Worm (Caenorhabditis elegans): ENCODE data around the gene glc-3.

The glc-3 gene

ce11 chrV:5442366-5442765 is 11.1 kb downstream of the glc-3 start:
- TF ChIP-seq cog-1 (tag; optimal IDR thresholded peaks at IDR 0.05) (no peak), tab-1 (GFP tag; IDR thresholded peaks at IDR 0.05) (no peak), klf-2 (GFP tag; conservative IDR thresholded peaks at IDR 0.05) (no peak), T22C8.4 (GFP tag; IDR thresholded peaks at IDR 0.05) (no peak), med-1 (GFP tag; optimal IDR thresholded peaks at IDR 0.05; ENCODE audit: insufficient read depth) (no peak), ztf-23 (GFP tag; IDR thresholded peaks at IDR 0.05) (no peak), ref-1 (GFP tag; conservative IDR thresholded peaks at IDR 0.05) (no peak), flt-1 (GFP tag; IDR thresholded peaks at IDR 0.05) (no peak), ztf-29 (GFP tag; IDR thresholded peaks at IDR 0.05) (no peak)

ce11 chrV:5439068-5439467 is 14.4 kb downstream of the glc-3 start, which contains the start of gene snpc-1.3:
Gene snpc-1.3 (minus strand): TSS chrV:5439168.
- no peak for TF ChIP-seq T22C8.4 (GFP tag; IDR thresholded peaks at IDR 0.05)
- no peak for TF ChIP-seq cog-1 (tag; optimal IDR thresholded peaks at IDR 0.05)
- TF ChIP-seq klf-2 (GFP tag; conservative IDR thresholded peaks at IDR 0.05), result no peak
- no peak for TF ChIP-seq ref-1 (GFP tag; conservative IDR thresholded peaks at IDR 0.05)
- TF ChIP-seq ztf-29 (GFP tag; IDR thresholded peaks at IDR 0.05), result no peak
- TF ChIP-seq med-1 (GFP tag; optimal IDR thresholded peaks at IDR 0.05; ENCODE audit: insufficient read depth), result no peak
- no peak for TF ChIP-seq ztf-23 (GFP tag; IDR thresholded peaks at IDR 0.05)
- TF ChIP-seq flt-1 (GFP tag; IDR thresholded peaks at IDR 0.05), result no peak

ce11 chrV:5433020-5433419 is 20.5 kb downstream of the glc-3 start, which contains the start of gene acl-6:
Gene acl-6 (plus strand): TSS chrV:5433386.
- TF ChIP-seq klf-2 (GFP tag; conservative IDR thresholded peaks at IDR 0.05) (no peak), T22C8.4 (GFP tag; IDR thresholded peaks at IDR 0.05) (no peak), ztf-23 (GFP tag; IDR thresholded peaks at IDR 0.05) (no peak), flt-1 (GFP tag; IDR thresholded peaks at IDR 0.05) (no peak)

- TF ChIP-seq ztf-23 (GFP tag; IDR thresholded peaks at IDR 0.05) (no peak), ztf-29 (GFP tag; IDR thresholded peaks at IDR 0.05) (no peak), klf-2 (GFP tag; conservative IDR thresholded peaks at IDR 0.05) (no peak), med-1 (GFP tag; optimal IDR thresholded peaks at IDR 0.05; ENCODE audit: insufficient read depth) (no peak), flt-1 (GFP tag; IDR thresholded peaks at IDR 0.05) (no peak), ref-1 (GFP tag; conservative IDR thresholded peaks at IDR 0.05) (no peak), tab-1 (GFP tag; IDR thresholded peaks at IDR 0.05) (no peak), cog-1 (tag; optimal IDR thresholded peaks at IDR 0.05) (no peak), T22C8.4 (GFP tag; IDR thresholded peaks at IDR 0.05) (no peak)
These were observed 21.0 kb downstream of the glc-3 start, which contains the start of gene F08F3.8 for ce11 chrV:5432499-5432898. Gene F08F3.8 (minus strand): TSS chrV:5432599.

ce11 chrV:5427860-5428259 is 25.7 kb downstream of the glc-3 start, which contains the start of gene rhr-1:
Gene rhr-1 (plus strand): TSS chrV:5428160.
- TF ChIP-seq med-1 (GFP tag; optimal IDR thresholded peaks at IDR 0.05; ENCODE audit: insufficient read depth), result no peak
- TF ChIP-seq T22C8.4 (GFP tag; IDR thresholded peaks at IDR 0.05), result no peak
- TF ChIP-seq ztf-23 (GFP tag; IDR thresholded peaks at IDR 0.05), result no peak

- no peak for TF ChIP-seq ztf-23 (GFP tag; IDR thresholded peaks at IDR 0.05)
- no peak for TF ChIP-seq T22C8.4 (GFP tag; IDR thresholded peaks at IDR 0.05)
- no peak for TF ChIP-seq tab-1 (GFP tag; IDR thresholded peaks at IDR 0.05)
- TF ChIP-seq flt-1 (GFP tag; IDR thresholded peaks at IDR 0.05), result no peak
- TF ChIP-seq ref-1 (GFP tag; conservative IDR thresholded peaks at IDR 0.05), result no peak
- TF ChIP-seq cog-1 (tag; optimal IDR thresholded peaks at IDR 0.05), result no peak
- TF ChIP-seq klf-2 (GFP tag; conservative IDR thresholded peaks at IDR 0.05), result no peak
- no peak for TF ChIP-seq ztf-29 (GFP tag; IDR thresholded peaks at IDR 0.05)
- TF ChIP-seq med-1 (GFP tag; optimal IDR thresholded peaks at IDR 0.05; ENCODE audit: insufficient read depth), result no peak
These were observed 27.2 kb downstream of the glc-3 start for ce11 chrV:5426337-5426736.

ce11 chrV:5425008-5425407 is 28.5 kb downstream of the glc-3 start:
- TF ChIP-seq tab-1 (GFP tag; IDR thresholded peaks at IDR 0.05) (no peak), ztf-23 (GFP tag; IDR thresholded peaks at IDR 0.05) (no peak), ref-1 (GFP tag; conservative IDR thresholded peaks at IDR 0.05) (no peak), klf-2 (GFP tag; conservative IDR thresholded peaks at IDR 0.05) (no peak), flt-1 (GFP tag; IDR thresholded peaks at IDR 0.05) (no peak), cog-1 (tag; optimal IDR thresholded peaks at IDR 0.05) (no peak), ztf-29 (GFP tag; IDR thresholded peaks at IDR 0.05) (no peak), T22C8.4 (GFP tag; IDR thresholded peaks at IDR 0.05) (no peak)

- TF ChIP-seq ztf-29 (GFP tag; IDR thresholded peaks at IDR 0.05) (no peak), klf-2 (GFP tag; conservative IDR thresholded peaks at IDR 0.05) (no peak), cog-1 (tag; optimal IDR thresholded peaks at IDR 0.05) (no peak), med-1 (GFP tag; optimal IDR thresholded peaks at IDR 0.05; ENCODE audit: insufficient read depth) (no peak), flt-1 (GFP tag; IDR thresholded peaks at IDR 0.05) (no peak), ref-1 (GFP tag; conservative IDR thresholded peaks at IDR 0.05) (no peak), T22C8.4 (GFP tag; IDR thresholded peaks at IDR 0.05) (no peak), ztf-23 (GFP tag; IDR thresholded peaks at IDR 0.05) (no peak), tab-1 (GFP tag; IDR thresholded peaks at IDR 0.05) (no peak)
These were observed 30.4 kb downstream of the glc-3 start, which contains the start of gene cyp-14A5 for ce11 chrV:5423120-5423519. Gene cyp-14A5 (minus strand): TSS chrV:5423282.

ce11 chrV:5419915-5420314 is 33.6 kb downstream of the glc-3 start, which contains the start of gene F08F3.6:
Gene F08F3.6 (minus strand): TSS chrV:5420067.
- no peak for TF ChIP-seq med-1 (GFP tag; optimal IDR thresholded peaks at IDR 0.05; ENCODE audit: insufficient read depth)
- no peak for TF ChIP-seq klf-2 (GFP tag; conservative IDR thresholded peaks at IDR 0.05)
- TF ChIP-seq ztf-29 (GFP tag; IDR thresholded peaks at IDR 0.05), result no peak
- no peak for TF ChIP-seq ztf-23 (GFP tag; IDR thresholded peaks at IDR 0.05)
- TF ChIP-seq tab-1 (GFP tag; IDR thresholded peaks at IDR 0.05), result no peak
- TF ChIP-seq ref-1 (GFP tag; conservative IDR thresholded peaks at IDR 0.05), result no peak
- no peak for TF ChIP-seq cog-1 (tag; optimal IDR thresholded peaks at IDR 0.05)
- no peak for TF ChIP-seq T22C8.4 (GFP tag; IDR thresholded peaks at IDR 0.05)
- TF ChIP-seq flt-1 (GFP tag; IDR thresholded peaks at IDR 0.05), result no peak

ce11 chrV:5412808-5413405 is 40.6 kb downstream of the glc-3 start, which contains the start of gene F08F3.10:
Gene F08F3.10 (plus strand): TSS chrV:5413355.
- TF ChIP-seq klf-2 (GFP tag; conservative IDR thresholded peaks at IDR 0.05) (no peak), ztf-29 (GFP tag; IDR thresholded peaks at IDR 0.05) (no peak), T22C8.4 (GFP tag; IDR thresholded peaks at IDR 0.05) (no peak), ref-1 (GFP tag; conservative IDR thresholded peaks at IDR 0.05) (no peak), tab-1 (GFP tag; IDR thresholded peaks at IDR 0.05) (no peak)
